Fruit fly (Drosophila melanogaster) whole organism, prepupa: ENCODE results near the gene CG4098.

Experiments used
- Blimp-1 ChIP-seq: fragments of 200-800 bp; sonication (Bioruptor generic); optimal IDR thresholded peaks from 3 replicates; lab custom pipeline; 2017; ENCODE audit warnings: missing biosample characterization, missing genetic modification characterization, mild to moderate bottlenecking, moderate library complexity, missing genetic modification reagents
- CG10631 ChIP-seq: fragments of 200-800 bp; sonication (Bioruptor generic); optimal IDR thresholded peaks from 2 replicates; lab custom pipeline; 2016; ENCODE audit warnings: missing biosample characterization, missing genetic modification characterization
- CG10669 ChIP-seq: fragments of 200-800 bp; sonication (Bioruptor generic); optimal IDR thresholded peaks from 3 replicates; lab custom pipeline; 2018; ENCODE audit warnings: missing biosample characterization, mild to moderate bottlenecking, missing genetic modification characterization, moderate library complexity
- CG11294 ChIP-seq: fragments of 200-800 bp; sonication (Bioruptor generic); IDR thresholded peaks from 2 replicates; pipeline ENCODE4 v1.3.6; 2022; ENCODE audit warnings: missing biosample characterization, missing genetic modification characterization
- CG11762 ChIP-seq: fragments of 200-800 bp; sonication (Bioruptor generic); optimal IDR thresholded peaks from 3 replicates; lab custom pipeline; 2016; ENCODE audit warnings: missing biosample characterization, missing genetic modification characterization; ENCODE audit not compliant: insufficient read depth
- CG11902 ChIP-seq: fragments of 200-800 bp; sonication (Bioruptor generic); optimal IDR thresholded peaks from 3 replicates; lab custom pipeline; 2016; ENCODE audit warnings: missing biosample characterization, missing genetic modification characterization
- CG15336 ChIP-seq: fragments of 200-800 bp; sonication (Bioruptor generic); IDR thresholded peaks from 2 replicates; pipeline ENCODE4 v1.3.6; 2022; ENCODE audit warnings: missing biosample characterization, missing genetic modification characterization
- CG16779 ChIP-seq: fragments of 200-800 bp; sonication (Bioruptor generic); optimal IDR thresholded peaks from 3 replicates; lab custom pipeline; 2017; ENCODE audit warnings: missing biosample characterization, mild to moderate bottlenecking, missing genetic modification characterization
- CG3032 ChIP-seq: fragments of 200-800 bp; optimal IDR thresholded peaks from 2 replicates; lab custom pipeline; 2019; ENCODE audit warnings: missing biosample characterization, mild to moderate bottlenecking, missing genetic modification characterization, moderate library complexity
- CG31627 ChIP-seq: fragments of 200-800 bp; sonication (Bioruptor generic); optimal IDR thresholded peaks from 3 replicates; lab custom pipeline; 2016; ENCODE audit warnings: missing biosample characterization, missing genetic modification characterization
- CG32006 ChIP-seq: fragments of 200-800 bp; sonication (Bioruptor generic); optimal IDR thresholded peaks from 3 replicates; lab custom pipeline; 2017; ENCODE audit warnings: missing biosample characterization, mild to moderate bottlenecking, missing genetic modification characterization
- CG34406 ChIP-seq: fragments of 200-800 bp; sonication (Bioruptor generic); optimal IDR thresholded peaks from 3 replicates; lab custom pipeline; 2016; ENCODE audit warnings: missing biosample characterization, missing genetic modification characterization
- CG3919 ChIP-seq: fragments of 200-800 bp; sonication (Bioruptor generic); optimal IDR thresholded peaks from 3 replicates; lab custom pipeline; 2016; ENCODE audit warnings: missing biosample characterization, missing genetic modification characterization
- CG6276 ChIP-seq: fragments of 200-800 bp; sonication (Bioruptor generic); optimal IDR thresholded peaks from 2 replicates; lab custom pipeline; 2017; ENCODE audit warnings: missing biosample characterization, mild to moderate bottlenecking, missing genetic modification characterization
- CG6792 ChIP-seq: fragments of 200-800 bp; sonication (Bioruptor generic); optimal IDR thresholded peaks from 3 replicates; lab custom pipeline; 2016; ENCODE audit warnings: missing biosample characterization, missing genetic modification characterization
- CG6854 ChIP-seq: fragments of 200-800 bp; sonication (Bioruptor generic); optimal IDR thresholded peaks from 2 replicates; lab custom pipeline; 2017; ENCODE audit warnings: missing biosample characterization, mild to moderate bottlenecking, missing genetic modification characterization
- CG7368 ChIP-seq: fragments of 200-800 bp; sonication (Bioruptor generic); optimal IDR thresholded peaks from 3 replicates; lab custom pipeline; 2016; ENCODE audit warnings: missing biosample characterization, missing genetic modification characterization
- CG8119 ChIP-seq: fragments of 200-800 bp; sonication (Bioruptor generic); IDR thresholded peaks from 3 replicates; pipeline ENCODE4 v1.3.6; 2022; ENCODE audit warnings: missing biosample characterization, missing genetic modification characterization
- CG8319 ChIP-seq: fragments of 200-800 bp; sonication (Bioruptor generic); optimal IDR thresholded peaks from 3 replicates; lab custom pipeline; 2016; ENCODE audit warnings: missing biosample characterization, missing genetic modification characterization
- CG9139 ChIP-seq: fragments of 200-800 bp; sonication (Bioruptor generic); optimal IDR thresholded peaks from 3 replicates; lab custom pipeline; 2017; ENCODE audit warnings: missing biosample characterization, mild to moderate bottlenecking, missing genetic modification characterization
- Eip75B ChIP-seq: fragments of 200-800 bp; sonication (Bioruptor generic); optimal IDR thresholded peaks from 3 replicates; lab custom pipeline; 2016; ENCODE audit warnings: missing biosample characterization, missing genetic modification characterization
- Eip78C ChIP-seq: fragments of 200-800 bp; sonication (Bioruptor generic); peaks from one replicate; lab custom pipeline; 2016; ENCODE audit warnings: missing biosample characterization, missing genetic modification characterization
- Eip93F ChIP-seq: fragments of 200-800 bp; sonication (Bioruptor generic); optimal IDR thresholded peaks from 2 replicates; lab custom pipeline; 2016; ENCODE audit warnings: missing biosample characterization, mild to moderate bottlenecking, missing genetic modification characterization
- Ets21C ChIP-seq: fragments of 200-800 bp; sonication (Bioruptor generic); optimal IDR thresholded peaks from 3 replicates; lab custom pipeline; 2016; ENCODE audit warnings: missing biosample characterization, missing genetic modification characterization
- Hr38 ChIP-seq: sonication (Bioruptor generic); optimal IDR thresholded peaks from 2 replicates; lab custom pipeline; 2016; ENCODE audit warnings: missing biosample characterization, missing genetic modification characterization
- Hr39 ChIP-seq: fragments of 200-800 bp; sonication (Bioruptor generic); optimal IDR thresholded peaks from 2 replicates; lab custom pipeline; 2016; ENCODE audit warnings: missing biosample characterization, missing genetic modification characterization
- Lpt ChIP-seq: fragments of 200-800 bp; sonication (Bioruptor generic); optimal IDR thresholded peaks from 3 replicates; lab custom pipeline; 2016; ENCODE audit warnings: missing biosample characterization, missing genetic modification characterization
- OdsH ChIP-seq: fragments of 200-800 bp; sonication (Bioruptor generic); optimal IDR thresholded peaks from 3 replicates; lab custom pipeline; 2016; ENCODE audit warnings: missing biosample characterization, missing genetic modification characterization
- Smox ChIP-seq: fragments of 200-800 bp; sonication (Bioruptor generic); optimal IDR thresholded peaks from 3 replicates; lab custom pipeline; 2016; ENCODE audit warnings: missing biosample characterization, missing genetic modification characterization
- Sox102F ChIP-seq: fragments of 200-800 bp; sonication (Bioruptor generic); optimal IDR thresholded peaks from 2 replicates; lab custom pipeline; 2016; ENCODE audit warnings: missing biosample characterization, mild to moderate bottlenecking, missing genetic modification characterization
- Sox14 ChIP-seq: fragments of 200-800 bp; sonication (Bioruptor generic); optimal IDR thresholded peaks from 3 replicates; lab custom pipeline; 2016; ENCODE audit warnings: missing biosample characterization, missing genetic modification characterization
- Sox15 ChIP-seq: fragments of 200-800 bp; sonication (Bioruptor generic); optimal IDR thresholded peaks from 3 replicates; lab custom pipeline; 2016; ENCODE audit warnings: missing biosample characterization, missing genetic modification characterization
- achi ChIP-seq: fragments of 200-800 bp; sonication (Bioruptor generic); optimal IDR thresholded peaks from 3 replicates; lab custom pipeline; 2016; ENCODE audit warnings: missing biosample characterization, missing genetic modification characterization
- acj6 ChIP-seq: fragments of 200-800 bp; sonication (Bioruptor generic); optimal IDR thresholded peaks from 3 replicates; lab custom pipeline; 2016; ENCODE audit warnings: missing biosample characterization, missing genetic modification characterization
- cyc ChIP-seq: fragments of 200-800 bp; sonication (Bioruptor generic); optimal IDR thresholded peaks from 3 replicates; lab custom pipeline; 2016; ENCODE audit warnings: missing biosample characterization, missing genetic modification characterization
- dac ChIP-seq: fragments of 200-800 bp; sonication (Bioruptor generic); optimal IDR thresholded peaks from 2 replicates; lab custom pipeline; 2017; ENCODE audit warnings: missing biosample characterization, mild to moderate bottlenecking, missing genetic modification characterization
- dsx ChIP-seq: fragments of 200-800 bp; optimal IDR thresholded peaks from 3 replicates; lab custom pipeline; 2019; ENCODE audit warnings: missing biosample characterization, mild to moderate bottlenecking, missing genetic modification characterization, moderate library complexity; ENCODE audit not compliant: poor library complexity, severe bottlenecking
- fd59A ChIP-seq: fragments of 200-800 bp; sonication (Bioruptor generic); optimal IDR thresholded peaks from 2 replicates; lab custom pipeline; 2017; ENCODE audit warnings: missing biosample characterization, mild to moderate bottlenecking, missing genetic modification characterization, missing genetic modification reagents
- fd85E ChIP-seq: fragments of 200-800 bp; sonication (Bioruptor generic); optimal IDR thresholded peaks from 3 replicates; lab custom pipeline; 2016; ENCODE audit warnings: missing biosample characterization, missing genetic modification characterization
- fkh ChIP-seq: fragments of 200-800 bp; sonication (Bioruptor generic); optimal IDR thresholded peaks from 3 replicates; lab custom pipeline; 2017; ENCODE audit warnings: missing biosample characterization, mild to moderate bottlenecking, missing genetic modification characterization, moderate library complexity
- net ChIP-seq: fragments of 200-800 bp; sonication (Bioruptor generic); optimal IDR thresholded peaks from 3 replicates; lab custom pipeline; 2016; ENCODE audit warnings: missing biosample characterization, missing genetic modification characterization
- pdm3 ChIP-seq: fragments of 200-800 bp; sonication (Bioruptor generic); optimal IDR thresholded peaks from 3 replicates; lab custom pipeline; 2016; ENCODE audit warnings: missing biosample characterization, missing genetic modification characterization
- spab ChIP-seq: fragments of 200-800 bp; sonication (Bioruptor generic); optimal IDR thresholded peaks from 2 replicates; lab custom pipeline; 2017; ENCODE audit warnings: missing biosample characterization, mild to moderate bottlenecking, missing genetic modification characterization, missing genetic modification reagents
- ss ChIP-seq, 2 experiments: fragments of 200-800 bp; sonication (Bioruptor generic); optimal IDR thresholded peaks; 2 replicates in 1 of 2; 3 replicates in 1 of 2; lab custom pipeline; 2017 to 2018; ENCODE audit warnings: mild to moderate bottlenecking in 2 of 2, missing biosample characterization in 2 of 2, missing genetic modification characterization in 2 of 2, moderate library complexity in 1 of 2
- svp ChIP-seq: fragments of 200-800 bp; sonication (Bioruptor generic); peaks from one replicate; lab custom pipeline; 2016; ENCODE audit warnings: missing biosample characterization, missing genetic modification characterization
- topi ChIP-seq: fragments of 200-800 bp; sonication (Bioruptor generic); optimal IDR thresholded peaks from 3 replicates; lab custom pipeline; 2016; ENCODE audit warnings: missing biosample characterization, missing genetic modification characterization
- vri ChIP-seq: fragments of 200-800 bp; sonication (Bioruptor generic); optimal IDR thresholded peaks from 3 replicates; lab custom pipeline; 2016; ENCODE audit warnings: missing biosample characterization, mild to moderate bottlenecking, missing genetic modification characterization

The CG4098 gene

DNA sequence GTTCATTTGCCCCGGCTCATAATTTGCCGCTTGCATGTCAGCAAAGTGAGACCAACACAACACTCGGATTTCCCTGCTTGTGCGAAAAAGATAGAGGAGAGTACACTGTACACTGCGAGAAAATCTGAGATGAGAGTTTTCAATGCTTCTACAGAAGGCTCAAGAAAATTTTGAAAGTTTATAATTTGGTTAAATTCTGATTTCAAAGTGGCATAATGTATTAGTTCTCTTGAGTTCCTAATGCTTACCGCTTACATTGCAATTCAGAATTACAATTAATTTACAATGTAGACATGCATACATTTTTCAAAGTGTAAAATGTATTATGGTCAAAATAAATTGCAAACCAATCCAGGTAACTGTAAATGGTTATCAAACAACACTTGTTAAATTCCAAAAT lies 33.8 kb upstream of the CG4098 start (continued):
- TF ChIP-seq CG34406, result no peak
- TF ChIP-seq Eip78C, result peak; percentile 87
- TF ChIP-seq CG11902 (GFP tag; lab: Kevin White, UChicago), result no peak
- no peak for TF ChIP-seq CG7368 (GFP tag; lab: Kevin White, UChicago)
- peak; percentile 47 for TF ChIP-seq Lpt
- TF ChIP-seq cyc (GFP tag; lab: Kevin White, UChicago), result no peak
- TF ChIP-seq achi (GFP tag; lab: Kevin White, UChicago), result peak; percentile 50
- TF ChIP-seq acj6 (GFP tag; lab: Kevin White, UChicago), result peak; percentile 9
- TF ChIP-seq Eip75B (GFP tag; lab: Kevin White, UChicago), result peak; percentile 33
- TF ChIP-seq svp (GFP tag; lab: Kevin White, UChicago), result peak; percentile 2
- TF ChIP-seq CG6276 (GFP tag; lab: Kevin White, UChicago), result peak; percentile 80
- TF ChIP-seq CG16779 (tag; lab: Kevin White, UChicago), result no peak
- no peak for TF ChIP-seq CG6792 (GFP tag; lab: Kevin White, UChicago)
- peak; percentile 49 for TF ChIP-seq CG10631
- TF ChIP-seq Sox14, result peak; percentile 48
- no peak for TF ChIP-seq fkh (GFP tag; lab: Kevin White, UChicago)
- no peak for TF ChIP-seq Sox102F
- TF ChIP-seq Ets21C (GFP tag; lab: Kevin White, UChicago), result no peak
- peak; percentile 22 for TF ChIP-seq net (GFP tag; lab: Kevin White, UChicago)
- TF ChIP-seq Hr38, result no peak
- TF ChIP-seq Sox15 (GFP tag; lab: Kevin White, UChicago), result no peak
- TF ChIP-seq fd59A (GFP tag; lab: Kevin White, UChicago), result peak; percentile 23
- TF ChIP-seq CG11762 (GFP tag; lab: Kevin White, UChicago), result no peak
- TF ChIP-seq dac, result peak; percentile 39

dm6 chr3L:16642088-16642507 lies 33.0 kb upstream of the CG4098 start:
- TF ChIP-seq achi (GFP tag; lab: Kevin White, UChicago) (peak; percentile 82), CG32006 (peak; percentile 92), CG11294 (GFP tag; lab: Robert Waterston, UW) (no peak; the same call in 1 of the 2 replicates), dsx (peak; percentile 59), svp (GFP tag; lab: Kevin White, UChicago) (peak; percentile 59), cyc (GFP tag; lab: Kevin White, UChicago) (peak; percentile 70), CG34406 (peak; percentile 77), CG10669 (GFP tag; lab: Kevin White, UChicago) (peak; percentile 78), Eip93F (no peak), fkh (GFP tag; lab: Kevin White, UChicago) (no peak), Ets21C (GFP tag; lab: Kevin White, UChicago) (peak; percentile 45), CG15336 (GFP tag; lab: Robert Waterston, UW) (peak; percentile 65), Sox102F (peak; percentile 50), CG7368 (GFP tag; lab: Kevin White, UChicago) (peak; percentile 68), CG3919 (GFP tag; lab: Kevin White, UChicago) (peak; percentile 87), ss (GFP tag; optimal IDR thresholded peaks at IDR 0.05; lab: Kevin White, UChicago) (peak; percentile 75 to 79), Sox15 (GFP tag; lab: Kevin White, UChicago) (peak; percentile 68), net (GFP tag; lab: Kevin White, UChicago) (peak; percentile 79), Lpt (peak; percentile 69), topi (GFP tag; lab: Kevin White, UChicago) (peak; percentile 59), Smox (GFP tag; lab: Kevin White, UChicago) (peak; percentile 55), CG6854 (no peak), OdsH (GFP tag; lab: Kevin White, UChicago) (peak; percentile 74), CG8119 (GFP tag; lab: Robert Waterston, UW) (peak; percentile 63; the same call in 2 of the 3 replicates), spab (GFP tag; lab: Kevin White, UChicago) (peak; percentile 85), CG31627 (GFP tag; lab: Kevin White, UChicago) (peak; percentile 50), Hr39 (GFP tag; lab: Kevin White, UChicago) (peak; percentile 57), fd85E (GFP tag; lab: Kevin White, UChicago) (no peak), CG3032 (tag; lab: Kevin White, UChicago) (peak; percentile 81), CG10631 (peak; percentile 85), pdm3 (GFP tag; lab: Kevin White, UChicago) (peak; percentile 72), Blimp-1 (GFP tag; lab: Kevin White, UChicago) (no peak), fd59A (GFP tag; lab: Kevin White, UChicago) (peak; percentile 73), Eip78C (peak; percentile 93), dac (peak; percentile 57), Hr38 (no peak), CG8319 (peak; percentile 79), Sox14 (peak; percentile 60), CG9139 (GFP tag; lab: Kevin White, UChicago) (peak; percentile 35), CG16779 (tag; lab: Kevin White, UChicago) (peak; percentile 74), vri (GFP tag; lab: Kevin White, UChicago) (no peak), CG11902 (GFP tag; lab: Kevin White, UChicago) (peak; percentile 55)
